Worm (Caenorhabditis elegans) whole organism, L3 larva: Measurements from ENCODE around the gene Y24D9A.7.

Experiments
- ZK546.5 ChIP-seq: sonication (generic microtip); optimal IDR thresholded peaks from 2 replicates; lab custom pipeline; 2017; ENCODE audit warnings: missing biosample characterization, missing genetic modification characterization
- ama-1 ChIP-seq: fragments of 150-350 bp; optimal IDR thresholded peaks from 2 replicates; lab custom pipeline; 2018
- ceh-16 ChIP-seq: sonication (generic microtip); optimal IDR thresholded peaks from 2 replicates; lab custom pipeline; 2017; ENCODE audit warnings: missing biosample characterization, missing genetic modification characterization
- ceh-28 ChIP-seq: fragments of 150-350 bp; optimal IDR thresholded peaks from 2 replicates; lab custom pipeline; 2014; ENCODE audit warnings: missing biosample characterization, missing genetic modification reagents, missing genetic modification characterization
- ceh-82 ChIP-seq: fragments of 150-350 bp; optimal IDR thresholded peaks from 2 replicates; lab custom pipeline; 2014; ENCODE audit warnings: missing biosample characterization, missing genetic modification characterization
- ceh-9 ChIP-seq: sonication (generic microtip); optimal IDR thresholded peaks from 2 replicates; lab custom pipeline; 2018; ENCODE audit warnings: missing biosample characterization, missing genetic modification characterization
- daf-12 ChIP-seq: fragments of 150-350 bp; optimal IDR thresholded peaks from 2 replicates; lab custom pipeline; 2014; ENCODE audit warnings: missing biosample characterization, missing genetic modification reagents, missing genetic modification characterization
- egl-27 ChIP-seq: sonication (generic microtip); optimal IDR thresholded peaks from 4 replicates; lab custom pipeline; 2017; ENCODE audit warnings: missing biosample characterization, missing genetic modification reagents, missing genetic modification characterization
- egl-5 ChIP-seq: fragments of 150-350 bp; optimal IDR thresholded peaks from 2 replicates; lab custom pipeline; 2017; ENCODE audit warnings: missing biosample characterization, missing genetic modification reagents, missing genetic modification characterization, inconsistent platforms
- elt-1 ChIP-seq: fragments of 150-350 bp; optimal IDR thresholded peaks from 2 replicates; lab custom pipeline; 2014; ENCODE audit warnings: missing biosample characterization, missing genetic modification characterization
- elt-2 ChIP-seq: sonication (generic microtip); optimal IDR thresholded peaks from 2 replicates; lab custom pipeline; 2016; ENCODE audit warnings: missing genetic modification reagents, mild to moderate bottlenecking, missing genetic modification characterization, missing compliant biosample characterization
- elt-3 ChIP-seq, 3 experiments: fragments of 150-350 bp in 1 of 3; sonication (generic microtip) in 2 of 3; optimal IDR thresholded peaks; 2 replicates in 2 of 3; 4 replicates in 1 of 3; lab custom pipeline; 2014 to 2017; ENCODE audit warnings: missing biosample characterization in 3 of 3, missing genetic modification characterization in 3 of 3
- eor-1 ChIP-seq, 2 experiments: fragments of 150-350 bp; optimal IDR thresholded peaks; 2 replicates each; lab custom pipeline; 2014 to 2018; ENCODE audit warnings: missing biosample characterization in 2 of 2, missing genetic modification characterization in 2 of 2
- fkh-10 ChIP-seq: sonication (generic microtip); optimal IDR thresholded peaks from 2 replicates; lab custom pipeline; 2017; ENCODE audit warnings: missing biosample characterization, missing genetic modification reagents, missing genetic modification characterization
- fkh-2 ChIP-seq: fragments of 150-350 bp; optimal IDR thresholded peaks from 2 replicates; lab custom pipeline; 2014; ENCODE audit warnings: missing biosample characterization, missing genetic modification reagents, missing genetic modification characterization
- lin-15B ChIP-seq: fragments of 150-350 bp; optimal IDR thresholded peaks from 2 replicates; lab custom pipeline; 2014; ENCODE audit warnings: missing biosample characterization, missing genetic modification characterization
- lin-39 ChIP-seq: fragments of 150-350 bp; optimal IDR thresholded peaks from 2 replicates; lab custom pipeline; 2018; ENCODE audit warnings: missing biosample characterization, missing genetic modification reagents, missing genetic modification characterization
- lsy-12 ChIP-seq: sonication (generic microtip); optimal IDR thresholded peaks from 2 replicates; lab custom pipeline; 2016; ENCODE audit warnings: mild to moderate bottlenecking, missing genetic modification characterization, missing compliant biosample characterization
- mml-1 ChIP-seq: fragments of 150-350 bp; sonication (generic microtip); optimal IDR thresholded peaks from 3 replicates; lab custom pipeline; 2014; ENCODE audit warnings: missing biosample characterization, missing genetic modification characterization
- nfya-1 ChIP-seq: sonication (generic microtip); optimal IDR thresholded peaks from 2 replicates; lab custom pipeline; 2017; ENCODE audit warnings: missing genetic modification characterization, mild to moderate bottlenecking, missing compliant biosample characterization, antibody characterized with exemption, moderate library complexity; ENCODE audit not compliant: insufficient read depth
- nhr-12 ChIP-seq: fragments of 150-350 bp; optimal IDR thresholded peaks from 2 replicates; lab custom pipeline; 2014; ENCODE audit warnings: missing biosample characterization, missing genetic modification characterization
- nhr-23 ChIP-seq: fragments of 150-350 bp; optimal IDR thresholded peaks from 2 replicates; lab custom pipeline; 2014; ENCODE audit warnings: missing biosample characterization, missing genetic modification reagents, missing genetic modification characterization
- nhr-237 ChIP-seq: fragments of 150-350 bp; optimal IDR thresholded peaks from 2 replicates; lab custom pipeline; 2014; ENCODE audit warnings: missing biosample characterization, missing genetic modification characterization
- nhr-43 ChIP-seq: sonication (generic microtip); optimal IDR thresholded peaks from 2 replicates; lab custom pipeline; 2016; ENCODE audit warnings: mild to moderate bottlenecking, missing genetic modification characterization, missing compliant biosample characterization; ENCODE audit not compliant: poor library complexity, severe bottlenecking
- nhr-77 ChIP-seq: fragments of 150-350 bp; optimal IDR thresholded peaks from 2 replicates; lab custom pipeline; 2014; ENCODE audit warnings: missing biosample characterization, missing genetic modification characterization
- pha-4 ChIP-seq: fragments of 150-350 bp; optimal IDR thresholded peaks from 2 replicates; lab custom pipeline; 2014; ENCODE audit warnings: missing biosample characterization, missing genetic modification reagents, missing genetic modification characterization
- pqm-1 ChIP-seq: fragments of 150-350 bp; optimal IDR thresholded peaks from 2 replicates; lab custom pipeline; 2017; ENCODE audit warnings: missing biosample characterization, missing genetic modification characterization, inconsistent platforms
- sea-2 ChIP-seq: fragments of 150-350 bp; sonication (generic microtip); optimal IDR thresholded peaks from 4 replicates; lab custom pipeline; 2014; ENCODE audit warnings: missing biosample characterization, missing genetic modification reagents, missing genetic modification characterization
- skn-1 ChIP-seq: fragments of 150-350 bp; optimal IDR thresholded peaks from 2 replicates; lab custom pipeline; 2014; ENCODE audit warnings: missing biosample characterization, missing genetic modification characterization
- unc-39 ChIP-seq: sonication (generic microtip); optimal IDR thresholded peaks from 4 replicates; lab custom pipeline; 2017; ENCODE audit warnings: missing biosample characterization, missing genetic modification characterization
- zag-1 ChIP-seq: fragments of 150-350 bp; optimal IDR thresholded peaks from 2 replicates; lab custom pipeline; 2014; ENCODE audit warnings: missing biosample characterization, missing genetic modification characterization
- ztf-11 ChIP-seq: fragments of 150-350 bp; optimal IDR thresholded peaks from 2 replicates; lab custom pipeline; 2014; ENCODE audit warnings: missing biosample characterization, missing genetic modification characterization

Gene Y24D9A.7

ce11 chrIV:4405126-4405525 is at the start of gene Y24D9A.7:
TSS of gene Y24D9A.7 (minus strand) at chrIV:4405171.
- TF ChIP-seq nhr-23: peak; percentile 42
- TF ChIP-seq lsy-12: peak; percentile 5
- TF ChIP-seq ceh-82 (tag; lab: Kevin White, UChicago): no peak
- peak; percentile 45 for TF ChIP-seq lin-39 (tag; lab: Kevin White, UChicago)
- TF ChIP-seq nhr-43 (tag; lab: Kevin White, UChicago): peak; percentile 66
- TF ChIP-seq nfya-1 (tag; lab: Kevin White, UChicago): peak; percentile 19
- TF ChIP-seq lin-15B (tag; lab: Kevin White, UChicago): no peak
- TF ChIP-seq ama-1 (lab: Kevin White, UChicago): no peak
- TF ChIP-seq skn-1 (tag; lab: Kevin White, UChicago): no peak
- TF ChIP-seq pha-4 (tag; lab: Kevin White, UChicago): peak; percentile 33
- peak; percentile 8 for TF ChIP-seq pqm-1 (tag; lab: Kevin White, UChicago)
- peak; percentile 78 for TF ChIP-seq egl-5 (tag; lab: Kevin White, UChicago)
- peak; percentile 24 for TF ChIP-seq elt-2 (tag; lab: Kevin White, UChicago)
- TF ChIP-seq, all 47 proteins: peak for 9

- peak; percentile 6 for TF ChIP-seq nhr-23
- no peak for TF ChIP-seq elt-1 (tag; lab: Kevin White, UChicago)
Observed at ce11 chrIV:4451576-4451975, 46.6 kb upstream of the Y24D9A.7 start, which contains the start of gene R08C7.1. TSS of gene R08C7.1 (plus strand) at chrIV:4451876.

- TF ChIP-seq daf-12 (tag; lab: Kevin White, UChicago): no peak
- TF ChIP-seq nhr-12 (tag; lab: Kevin White, UChicago): no peak
- no peak for TF ChIP-seq ceh-16 (tag; lab: Kevin White, UChicago)
- peak; percentile 5 for TF ChIP-seq nhr-23
- TF ChIP-seq ama-1 (lab: Kevin White, UChicago): peak; percentile 13
- TF ChIP-seq nfya-1 (tag; lab: Kevin White, UChicago): no peak
- peak; percentile 86 for TF ChIP-seq elt-2 (tag; lab: Kevin White, UChicago)
- TF ChIP-seq sea-2 (GFP tag; lab: Kevin White, UChicago): no peak
- peak; percentile 57 for TF ChIP-seq nhr-43 (tag; lab: Kevin White, UChicago)
- no peak for TF ChIP-seq fkh-10 (GFP tag; lab: Kevin White, UChicago)
- TF ChIP-seq nhr-237 (tag; lab: Kevin White, UChicago): no peak
- TF ChIP-seq pha-4 (tag; lab: Kevin White, UChicago): peak; percentile 38
- no peak for TF ChIP-seq lin-15B (tag; lab: Kevin White, UChicago)
- no peak for TF ChIP-seq zag-1
- peak; percentile 88 for TF ChIP-seq pqm-1 (tag; lab: Kevin White, UChicago)
- TF ChIP-seq, all 47 proteins: peak for 6
Observed at ce11 chrIV:4449843-4450242, 44.9 kb upstream of the Y24D9A.7 start.

- TF ChIP-seq fkh-2 (tag; lab: Kevin White, UChicago) (no peak), unc-39 (no peak), sea-2 (GFP tag; lab: Kevin White, UChicago) (no peak), mml-1 (no peak), egl-5 (tag; lab: Kevin White, UChicago) (no peak), eor-1 (tag; optimal IDR thresholded peaks at IDR 0.05; lab: Kevin White, UChicago) (no peak), egl-27 (tag; lab: Kevin White, UChicago) (no peak), nhr-12 (tag; lab: Kevin White, UChicago) (no peak), elt-3 (tag; optimal IDR thresholded peaks at IDR 0.05; lab: Kevin White, UChicago) (no peak), nhr-237 (tag; lab: Kevin White, UChicago) (no peak), ztf-11 (tag; lab: Kevin White, UChicago) (no peak), lin-15B (tag; lab: Kevin White, UChicago) (no peak), ZK546.5 (tag; lab: Kevin White, UChicago) (no peak), nhr-23 (no peak), nhr-77 (no peak), ceh-28 (tag; lab: Kevin White, UChicago) (no peak), ama-1 (lab: Kevin White, UChicago) (no peak), ceh-9 (tag; lab: Kevin White, UChicago) (no peak)
Observed at ce11 chrIV:4449439-4449838, 44.5 kb upstream of the Y24D9A.7 start, which contains the start of gene R08C7.12. TSS of gene R08C7.12 (plus strand) at chrIV:4449739.

- no peak for TF ChIP-seq ceh-9 (tag; lab: Kevin White, UChicago)
- peak; percentile 8 for TF ChIP-seq pha-4 (tag; lab: Kevin White, UChicago)
- TF ChIP-seq, all 47 proteins: peak for 1
Observed at ce11 chrIV:4448343-4448742, 43.4 kb upstream of the Y24D9A.7 start.
